Worm (Caenorhabditis elegans) whole organism, L1 larva: ENCODE data around the gene vglu-3.

Experiments used
- C04F5.9 ChIP-seq: sonication (generic microtip); optimal IDR thresholded peaks from 2 replicates; lab custom pipeline; 2016; ENCODE audit warnings: missing genetic modification characterization, missing compliant biosample characterization
- C34B4.2 ChIP-seq: sonication (generic microtip); optimal IDR thresholded peaks from 2 replicates; lab custom pipeline; 2017; ENCODE audit warnings: mild to moderate bottlenecking, missing genetic modification characterization, missing compliant biosample characterization
- F16B12.6 ChIP-seq: fragments of 150-350 bp; optimal IDR thresholded peaks from 2 replicates; lab custom pipeline; 2014; ENCODE audit warnings: missing biosample characterization, missing genetic modification characterization
- Y116A8C.19 ChIP-seq: sonication (generic microtip); optimal IDR thresholded peaks from 2 replicates; lab custom pipeline; 2016; ENCODE audit warnings: missing compliant biosample characterization, missing genetic modification characterization, borderline replicate concordance
- alr-1 ChIP-seq: fragments of 200-800 bp; sonication (Bioruptor generic); optimal IDR thresholded peaks from 2 replicates; lab custom pipeline; 2018; ENCODE audit warnings: borderline replicate concordance, mild to moderate bottlenecking, missing genetic modification characterization, missing compliant biosample characterization
- aly-2 ChIP-seq: fragments of 150-350 bp; optimal IDR thresholded peaks from 2 replicates; lab custom pipeline; 2014; ENCODE audit warnings: missing biosample characterization, missing genetic modification characterization
- ama-1 ChIP-seq: fragments of 150-350 bp; optimal IDR thresholded peaks from 2 replicates; lab custom pipeline; 2014
- blmp-1 ChIP-seq: fragments of 150-350 bp; optimal IDR thresholded peaks from 2 replicates; lab custom pipeline; 2014; ENCODE audit warnings: missing biosample characterization, missing genetic modification characterization
- ceh-63 ChIP-seq: fragments of 200-800 bp; sonication (Bioruptor generic); optimal IDR thresholded peaks from 2 replicates; lab custom pipeline; 2018; ENCODE audit warnings: mild to moderate bottlenecking, missing genetic modification characterization, missing compliant biosample characterization
- ceh-82 ChIP-seq, 3 experiments: fragments of 150-350 bp in 1 of 3; sonication (generic microtip) in 2 of 3; optimal IDR thresholded peaks; 2 replicates each; lab custom pipeline; 2014 to 2017; ENCODE audit warnings: missing biosample characterization in 3 of 3, missing genetic modification characterization in 3 of 3
- ceh-88 ChIP-seq: fragments of 200-800 bp; sonication (Bioruptor generic); IDR thresholded peaks from 2 replicates; pipeline ENCODE4 v1.3.6; 2022; ENCODE audit warnings: missing genetic modification characterization, missing compliant biosample characterization
- ceh-90 ChIP-seq: sonication (generic microtip); optimal IDR thresholded peaks from 2 replicates; lab custom pipeline; 2016; ENCODE audit warnings: missing genetic modification characterization, missing compliant biosample characterization
- dpl-1 ChIP-seq, 3 experiments: fragments of 150-350 bp in 2 of 3; sonication (generic microtip) in 1 of 3; optimal IDR thresholded peaks; 2 replicates each; lab custom pipeline; 2014 to 2017; ENCODE audit warnings: missing biosample characterization in 3 of 3, missing genetic modification characterization in 3 of 3, missing genetic modification reagents in 3 of 3
- dsc-1 ChIP-seq: sonication (generic microtip); optimal IDR thresholded peaks from 2 replicates; lab custom pipeline; 2016; ENCODE audit warnings: mild to moderate bottlenecking, missing genetic modification characterization, missing compliant biosample characterization
- efl-3 ChIP-seq: fragments of 200-800 bp; sonication (Bioruptor generic); optimal IDR thresholded peaks from 2 replicates; lab custom pipeline; 2018; ENCODE audit warnings: mild to moderate bottlenecking, missing genetic modification characterization, missing compliant biosample characterization
- egl-13 ChIP-seq: sonication (generic microtip); optimal IDR thresholded peaks from 2 replicates; lab custom pipeline; 2016; ENCODE audit warnings: missing genotype, missing genetic modification reagents, missing genetic modification characterization, missing compliant biosample characterization
- egl-27 ChIP-seq, 2 experiments: fragments of 150-350 bp in 1 of 2; sonication (generic microtip); optimal IDR thresholded peaks; 3 replicates each; lab custom pipeline; 2017 to 2018; ENCODE audit warnings: missing biosample characterization in 2 of 2, missing genetic modification characterization in 2 of 2, missing genetic modification reagents in 2 of 2
- fkh-10 ChIP-seq: sonication (generic microtip); optimal IDR thresholded peaks from 2 replicates; lab custom pipeline; 2017; ENCODE audit warnings: missing biosample characterization, missing genetic modification reagents, missing genetic modification characterization
- fkh-8 ChIP-seq: sonication (generic microtip); optimal IDR thresholded peaks from 2 replicates; lab custom pipeline; 2016; ENCODE audit warnings: mild to moderate bottlenecking, missing genetic modification characterization, missing compliant biosample characterization
- hlh-4 ChIP-seq: sonication (generic microtip); optimal IDR thresholded peaks from 2 replicates; lab custom pipeline; 2016; ENCODE audit warnings: mild to moderate bottlenecking, missing genetic modification characterization, missing compliant biosample characterization
- hpl-2 ChIP-seq: fragments of 150-350 bp; optimal IDR thresholded peaks from 2 replicates; lab custom pipeline; 2014; ENCODE audit warnings: missing biosample characterization, missing genetic modification reagents, missing genetic modification characterization
- isw-1 ChIP-seq: fragments of 200-800 bp; sonication (Bioruptor generic); IDR thresholded peaks from 2 replicates; pipeline ENCODE4 v1.3.6; 2022; ENCODE audit warnings: missing genetic modification characterization, missing compliant biosample characterization
- jun-1 ChIP-seq: fragments of 150-350 bp; optimal IDR thresholded peaks from 2 replicates; lab custom pipeline; 2014; ENCODE audit warnings: missing biosample characterization, missing genetic modification reagents, missing genetic modification characterization
- lin-13 ChIP-seq: fragments of 150-350 bp; optimal IDR thresholded peaks from 2 replicates; lab custom pipeline; 2014; ENCODE audit warnings: missing biosample characterization, missing genetic modification reagents, missing genetic modification characterization
- lin-14 ChIP-seq: fragments of 200-800 bp; sonication (Bioruptor generic); optimal IDR thresholded peaks from 2 replicates; lab custom pipeline; 2018; ENCODE audit warnings: mild to moderate bottlenecking, missing genetic modification characterization, moderate library complexity, missing compliant biosample characterization
- lin-35 ChIP-seq, 2 experiments: fragments of 150-350 bp; optimal IDR thresholded peaks; 2 replicates each; lab custom pipeline; 2014; ENCODE audit warnings: missing biosample characterization in 2 of 2, missing genetic modification characterization in 2 of 2, missing genetic modification reagents in 2 of 2
- lin-39 ChIP-seq: fragments of 150-350 bp; optimal IDR thresholded peaks from 2 replicates; lab custom pipeline; 2014; ENCODE audit warnings: missing biosample characterization, missing genetic modification reagents, missing genetic modification characterization
- mab-9 ChIP-seq: fragments of 200-800 bp; sonication (Bioruptor generic); IDR thresholded peaks from 2 replicates; pipeline ENCODE4 v1.3.6; 2022; ENCODE audit warnings: missing genetic modification reagents, missing genetic modification characterization, missing compliant biosample characterization
- mdl-1 ChIP-seq, 2 experiments: fragments of 150-350 bp; optimal IDR thresholded peaks; 2 replicates each; lab custom pipeline; 2014 to 2017; ENCODE audit warnings: missing biosample characterization in 2 of 2, missing genetic modification characterization in 2 of 2, inconsistent platforms in 1 of 2
- mef-2 ChIP-seq: fragments of 150-350 bp; optimal IDR thresholded peaks from 2 replicates; lab custom pipeline; 2014; ENCODE audit warnings: missing biosample characterization, missing genetic modification characterization
- nhr-19 ChIP-seq: fragments of 200-800 bp; sonication (Bioruptor generic); conservative IDR thresholded peaks from 2 replicates; pipeline ENCODE4 v1.3.6; 2022; ENCODE audit warnings: missing genetic modification characterization, missing compliant biosample characterization
- nhr-20 ChIP-seq: sonication (generic microtip); optimal IDR thresholded peaks from 2 replicates; lab custom pipeline; 2016; ENCODE audit warnings: mild to moderate bottlenecking, missing genetic modification characterization, missing compliant biosample characterization
- nhr-237 ChIP-seq: fragments of 150-350 bp; optimal IDR thresholded peaks from 2 replicates; lab custom pipeline; 2014; ENCODE audit warnings: missing biosample characterization, missing genetic modification characterization
- nhr-28 ChIP-seq: fragments of 150-350 bp; optimal IDR thresholded peaks from 2 replicates; lab custom pipeline; 2014; ENCODE audit warnings: missing biosample characterization, missing genetic modification characterization
- nhr-47 ChIP-seq: sonication (generic microtip); optimal IDR thresholded peaks from 2 replicates; lab custom pipeline; 2016; ENCODE audit warnings: mild to moderate bottlenecking, missing genetic modification characterization, moderate library complexity, missing compliant biosample characterization
- nhr-71 ChIP-seq: sonication (generic microtip); optimal IDR thresholded peaks from 2 replicates; lab custom pipeline; 2016; ENCODE audit warnings: mild to moderate bottlenecking, missing genetic modification characterization, moderate library complexity, missing compliant biosample characterization
- nhr-76 ChIP-seq: sonication (generic microtip); optimal IDR thresholded peaks from 2 replicates; lab custom pipeline; 2017; ENCODE audit warnings: missing biosample characterization, missing genetic modification characterization
- nhr-84 ChIP-seq: sonication (generic microtip); optimal IDR thresholded peaks from 2 replicates; lab custom pipeline; 2017; ENCODE audit warnings: missing biosample characterization, missing genetic modification characterization
- nhr-90 ChIP-seq: sonication (generic microtip); optimal IDR thresholded peaks from 2 replicates; lab custom pipeline; 2016; ENCODE audit warnings: mild to moderate bottlenecking, missing genetic modification characterization, missing compliant biosample characterization; ENCODE audit not compliant: poor library complexity
- pax-3 ChIP-seq: fragments of 200-800 bp; sonication (Bioruptor generic); optimal IDR thresholded peaks from 2 replicates; lab custom pipeline; 2018; ENCODE audit warnings: mild to moderate bottlenecking, missing genetic modification characterization, moderate library complexity, missing compliant biosample characterization
- pqm-1 ChIP-seq: sonication (generic microtip); optimal IDR thresholded peaks from 3 replicates; lab custom pipeline; 2017; ENCODE audit warnings: missing biosample characterization, missing genetic modification characterization
- rnt-1 ChIP-seq: sonication (generic microtip); optimal IDR thresholded peaks from 2 replicates; lab custom pipeline; 2016; ENCODE audit warnings: mild to moderate bottlenecking, missing genetic modification characterization, moderate library complexity, missing compliant biosample characterization
- snpc-4 ChIP-seq: fragments of 150-350 bp; optimal IDR thresholded peaks from 2 replicates; lab custom pipeline; 2014; ENCODE audit warnings: missing biosample characterization, missing genetic modification characterization
- snu-23 ChIP-seq: sonication (generic microtip); optimal IDR thresholded peaks from 2 replicates; lab custom pipeline; 2016; ENCODE audit warnings: missing genetic modification characterization, missing compliant biosample characterization
- sox-4 ChIP-seq: sonication (generic microtip); optimal IDR thresholded peaks from 2 replicates; lab custom pipeline; 2016; ENCODE audit warnings: missing genetic modification characterization, missing compliant biosample characterization
- tbx-2 ChIP-seq: sonication (generic microtip); optimal IDR thresholded peaks from 2 replicates; lab custom pipeline; 2016; ENCODE audit warnings: missing genetic modification characterization, missing compliant biosample characterization
- unc-62 ChIP-seq: fragments of 150-350 bp; optimal IDR thresholded peaks from 2 replicates; lab custom pipeline; 2014; ENCODE audit warnings: missing biosample characterization, missing genetic modification reagents, missing genetic modification characterization
- xbp-1 ChIP-seq: sonication (generic microtip); optimal IDR thresholded peaks from 2 replicates; lab custom pipeline; 2016; ENCODE audit warnings: missing genetic modification characterization, missing compliant biosample characterization
- zag-1 ChIP-seq: fragments of 150-350 bp; optimal IDR thresholded peaks from 2 replicates; lab custom pipeline; 2014; ENCODE audit warnings: missing biosample characterization, missing genetic modification characterization

Gene vglu-3

ce11 chrIII:10329811-10330210 lies 29.6 kb downstream of the vglu-3 start (continued):
- TF ChIP-seq nhr-28 (tag; lab: Kevin White, UChicago): no peak
- no peak for TF ChIP-seq mab-9 (GFP tag; lab: Robert Waterston, UW)
- TF ChIP-seq nhr-84 (tag; lab: Kevin White, UChicago): no peak
- TF ChIP-seq lin-35 (GFP tag; optimal IDR thresholded peaks at IDR 0.05; lab: Kevin White, UChicago): peak in 1 of 2 experiments; percentile 6
- TF ChIP-seq egl-13: no peak
- no peak for TF ChIP-seq zag-1 (tag; lab: Kevin White, UChicago)
- no peak for TF ChIP-seq aly-2 (tag; lab: Kevin White, UChicago)
- TF ChIP-seq nhr-90 (tag; lab: Kevin White, UChicago): no peak
- TF ChIP-seq ceh-90 (tag; lab: Kevin White, UChicago): no peak
- TF ChIP-seq nhr-19: no peak
- TF ChIP-seq snu-23 (GFP tag; lab: Kevin White, UChicago): no peak
- peak in 1 of 2 experiments; percentile 38 for TF ChIP-seq mdl-1 (tag; optimal IDR thresholded peaks at IDR 0.05; lab: Kevin White, UChicago)
- TF ChIP-seq jun-1 (tag; lab: Kevin White, UChicago): no peak
- no peak for TF ChIP-seq ama-1
- TF ChIP-seq snpc-4 (tag; lab: Kevin White, UChicago): no peak
- TF ChIP-seq mef-2 (tag; lab: Kevin White, UChicago): no peak
- TF ChIP-seq nhr-47 (tag; lab: Kevin White, UChicago): no peak

- TF ChIP-seq blmp-1 (tag; lab: Kevin White, UChicago) (no peak), F16B12.6 (no peak), ama-1 (no peak), C34B4.2 (tag; lab: Kevin White, UChicago) (no peak), fkh-10 (no peak), ceh-82 (tag; optimal IDR thresholded peaks at IDR 0.05; lab: Kevin White, UChicago) (no peak), dsc-1 (tag; lab: Kevin White, UChicago) (no peak), Y116A8C.19 (no peak), hpl-2 (GFP tag; lab: Kevin White, UChicago) (no peak), xbp-1 (tag; lab: Kevin White, UChicago) (no peak), egl-27 (tag; optimal IDR thresholded peaks at IDR 0.05; lab: Kevin White, UChicago) (no peak), rnt-1 (tag; lab: Kevin White, UChicago) (no peak), alr-1 (tag; lab: Kevin White, UChicago) (no peak), hlh-4 (tag; lab: Kevin White, UChicago) (no peak)
Measured at ce11 chrIII:10330372-10331062, 30.3 kb downstream of the vglu-3 start, which contains the start of gene nex-2. nex-2 (minus strand) TSS chrIII:10330422.

- TF ChIP-seq lin-14 (GFP tag; lab: Kevin White, UChicago) (peak; percentile 46), efl-3 (GFP tag; lab: Kevin White, UChicago) (no peak), unc-62 (GFP tag; lab: Kevin White, UChicago) (no peak), C04F5.9 (tag; lab: Kevin White, UChicago) (no peak), nhr-19 (no peak), nhr-20 (tag; lab: Kevin White, UChicago) (peak; percentile 0), lin-39 (tag; lab: Kevin White, UChicago) (no peak), pqm-1 (tag; lab: Kevin White, UChicago) (no peak), tbx-2 (tag; lab: Kevin White, UChicago) (no peak), blmp-1 (tag; lab: Kevin White, UChicago) (no peak), nhr-76 (no peak), nhr-90 (tag; lab: Kevin White, UChicago) (no peak), nhr-237 (no peak), snu-23 (GFP tag; lab: Kevin White, UChicago) (peak; percentile 14), dpl-1 (GFP tag; optimal IDR thresholded peaks at IDR 0.05; lab: Kevin White, UChicago) (peak in 1 of 3 experiments; percentile 26), sox-4 (tag; lab: Kevin White, UChicago) (no peak), lin-13 (GFP tag; lab: Kevin White, UChicago) (no peak), isw-1 (GFP tag; lab: Robert Waterston, UW) (0 out of 2 replicates have a peak, but pooled peaks have one; percentile 16), ceh-88 (no peak), alr-1 (tag; lab: Kevin White, UChicago) (no peak), mab-9 (GFP tag; lab: Robert Waterston, UW) (no peak), fkh-8 (tag; lab: Kevin White, UChicago) (no peak), pax-3 (tag; lab: Kevin White, UChicago) (no peak), ceh-63 (no peak), nhr-47 (tag; lab: Kevin White, UChicago) (no peak), nhr-71 (tag; lab: Kevin White, UChicago) (peak; percentile 25)
Measured at ce11 chrIII:10331232-10331631, 31.1 kb downstream of the vglu-3 start.
